Worm (Caenorhabditis elegans) whole organism, mixed stage, embryonic: ENCODE results near the gene T28A8.8.

Source experiments
- ceh-43 ChIP-seq: fragments of 200-800 bp; sonication (Bioruptor generic); optimal IDR thresholded peaks from 2 replicates; lab custom pipeline; 2018; ENCODE audit warnings: mild to moderate bottlenecking, missing genetic modification characterization, moderate library complexity, missing compliant biosample characterization
- ceh-83 ChIP-seq: fragments of 200-800 bp; sonication (Bioruptor generic); optimal IDR thresholded peaks from 2 replicates; lab custom pipeline; 2018; ENCODE audit warnings: mild to moderate bottlenecking, missing genetic modification characterization, missing compliant biosample characterization
- drap-1 ChIP-seq: fragments of 200-800 bp; sonication (Bioruptor generic); optimal IDR thresholded peaks from 3 replicates; lab custom pipeline; 2018; ENCODE audit warnings: mild to moderate bottlenecking, missing genetic modification characterization, missing compliant biosample characterization
- elt-3 ChIP-seq: fragments of 150-350 bp; optimal IDR thresholded peaks from 2 replicates; lab custom pipeline; 2014; ENCODE audit warnings: missing biosample characterization, missing genetic modification characterization
- lin-32 ChIP-seq: fragments of 200-800 bp; sonication (Bioruptor generic); optimal IDR thresholded peaks from 2 replicates; lab custom pipeline; 2018; ENCODE audit warnings: mild to moderate bottlenecking, missing genetic modification characterization, missing compliant biosample characterization
- lsy-2 ChIP-seq: fragments of 150-350 bp; optimal IDR thresholded peaks from 2 replicates; lab custom pipeline; 2014; ENCODE audit warnings: missing biosample characterization, missing genetic modification characterization
- nhr-12 ChIP-seq: fragments of 150-350 bp; optimal IDR thresholded peaks from 2 replicates; lab custom pipeline; 2014; ENCODE audit warnings: missing biosample characterization, missing genetic modification characterization
- nhr-28 ChIP-seq: fragments of 150-350 bp; optimal IDR thresholded peaks from 2 replicates; lab custom pipeline; 2014; ENCODE audit warnings: missing biosample characterization, missing genetic modification characterization
- pha-4 ChIP-seq: fragments of 150-350 bp; optimal IDR thresholded peaks from 2 replicates; lab custom pipeline; 2018; ENCODE audit warnings: missing biosample characterization, missing genetic modification reagents, missing genetic modification characterization
- snpc-4 ChIP-seq: fragments of 150-350 bp; optimal IDR thresholded peaks from 2 replicates; lab custom pipeline; 2014; ENCODE audit warnings: missing biosample characterization, missing genetic modification characterization
- sptf-1 ChIP-seq: sonication (generic microtip); optimal IDR thresholded peaks from 2 replicates; lab custom pipeline; 2017; ENCODE audit warnings: mild to moderate bottlenecking, missing genetic modification characterization, moderate library complexity, missing compliant biosample characterization
- unc-62 ChIP-seq: fragments of 150-350 bp; optimal IDR thresholded peaks from 2 replicates; lab custom pipeline; 2014; ENCODE audit warnings: missing biosample characterization, missing genetic modification reagents, missing genetic modification characterization
- ztf-11 ChIP-seq: fragments of 150-350 bp; optimal IDR thresholded peaks from 2 replicates; lab custom pipeline; 2014; ENCODE audit warnings: missing biosample characterization, missing genetic modification characterization

- TF ChIP-seq lsy-2 (no peak), nhr-12 (tag; lab: Kevin White, UChicago) (no peak), snpc-4 (tag; lab: Kevin White, UChicago) (no peak), unc-62 (GFP tag; lab: Kevin White, UChicago) (no peak), ztf-11 (tag; lab: Kevin White, UChicago) (no peak), nhr-28 (tag; lab: Kevin White, UChicago) (no peak), pha-4 (tag; lab: Kevin White, UChicago) (no peak), elt-3 (tag; lab: Kevin White, UChicago) (no peak), sptf-1 (tag; lab: Kevin White, UChicago) (no peak), lin-32 (GFP tag; lab: Kevin White, UChicago) (no peak), drap-1 (GFP tag; lab: Kevin White, UChicago) (no peak), ceh-83 (no peak), ceh-43 (GFP tag; lab: Kevin White, UChicago) (no peak)
Observed at ce11 chrIII:13524021-13524420, 21.4 kb downstream of the T28A8.8 start, which contains the start of gene pod-1.
